Worm (Caenorhabditis elegans) whole organism, midembryonic: ENCODE measurements around the gene K06A4.7.

Source experiments
- T22C8.4 ChIP-seq: fragments of 200-800 bp; sonication (Bioruptor generic); IDR thresholded peaks from 2 replicates; pipeline ENCODE4 v1.3.6; 2022; ENCODE audit warnings: missing genetic modification characterization, missing compliant biosample characterization
- cog-1 ChIP-seq: sonication (generic microtip); optimal IDR thresholded peaks from 2 replicates; lab custom pipeline; 2016; ENCODE audit warnings: missing genetic modification characterization, missing compliant biosample characterization
- flt-1 ChIP-seq: fragments of 200-800 bp; sonication (Bioruptor generic); IDR thresholded peaks from 2 replicates; pipeline ENCODE4 v1.3.6; 2022; ENCODE audit warnings: missing genetic modification characterization, missing compliant biosample characterization
- klf-2 ChIP-seq: fragments of 200-800 bp; sonication (Bioruptor generic); conservative IDR thresholded peaks from 2 replicates; pipeline ENCODE4 v1.3.6; 2022; ENCODE audit warnings: missing genetic modification reagents, missing genetic modification characterization, missing compliant biosample characterization
- med-1 ChIP-seq: sonication (generic microtip); optimal IDR thresholded peaks from 2 replicates; lab custom pipeline; 2017; ENCODE audit warnings: missing genetic modification characterization, mild to moderate bottlenecking, missing compliant biosample characterization, antibody characterized with exemption, missing genetic modification reagents; ENCODE audit not compliant: insufficient read depth
- ref-1 ChIP-seq: fragments of 200-800 bp; sonication (Bioruptor generic); conservative IDR thresholded peaks from 2 replicates; pipeline ENCODE4 v1.3.6; 2022; ENCODE audit warnings: missing genetic modification reagents, missing genetic modification characterization, missing compliant biosample characterization
- tab-1 ChIP-seq: fragments of 200-800 bp; sonication (Bioruptor generic); IDR thresholded peaks from 2 replicates; pipeline ENCODE4 v1.3.6; 2022; ENCODE audit warnings: missing genetic modification characterization, missing compliant biosample characterization
- ztf-23 ChIP-seq: fragments of 200-800 bp; sonication (Bioruptor generic); IDR thresholded peaks from 2 replicates; pipeline ENCODE4 v1.3.6; 2022; ENCODE audit warnings: missing genetic modification reagents, missing genetic modification characterization, missing compliant biosample characterization
- ztf-29 ChIP-seq: fragments of 200-800 bp; sonication (Bioruptor generic); IDR thresholded peaks from 2 replicates; pipeline ENCODE4 v1.3.6; 2022; ENCODE audit warnings: missing genetic modification reagents, missing genetic modification characterization, missing compliant biosample characterization

Gene K06A4.7

DNA sequence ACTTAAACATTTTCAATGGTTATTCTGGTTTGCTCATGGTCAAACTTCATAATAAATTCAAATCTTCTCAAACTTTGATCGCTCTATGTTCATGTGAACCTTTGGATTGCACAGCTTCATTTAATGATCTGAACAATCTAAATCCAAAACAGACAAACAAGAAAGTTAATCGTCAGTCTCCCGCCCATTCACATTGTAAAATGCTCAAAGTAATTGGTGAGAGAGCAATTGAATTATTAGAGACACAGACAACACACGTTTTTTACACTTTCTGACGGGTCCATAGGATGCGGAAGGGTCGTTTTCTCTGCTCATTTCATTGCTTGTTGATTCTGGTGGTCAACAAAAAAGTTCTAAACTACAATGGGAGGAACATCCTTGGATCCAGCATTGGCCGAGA is 5.5 kb upstream of the K06A4.7 start, which contains the start of gene gsnl-1:
Gene gsnl-1, plus strand, starts transcription at position 301 of the 400 bp plus-strand sequence.
- TF ChIP-seq klf-2 (no peak), med-1 (GFP tag; lab: Kevin White, UChicago) (no peak), ref-1 (GFP tag; lab: Robert Waterston, UW) (no peak), flt-1 (GFP tag; lab: Robert Waterston, UW) (no peak), cog-1 (tag; lab: Kevin White, UChicago) (no peak), tab-1 (GFP tag; lab: Robert Waterston, UW) (no peak), ztf-29 (no peak), T22C8.4 (GFP tag; lab: Robert Waterston, UW) (no peak), ztf-23 (GFP tag; lab: Robert Waterston, UW) (no peak)

DNA sequence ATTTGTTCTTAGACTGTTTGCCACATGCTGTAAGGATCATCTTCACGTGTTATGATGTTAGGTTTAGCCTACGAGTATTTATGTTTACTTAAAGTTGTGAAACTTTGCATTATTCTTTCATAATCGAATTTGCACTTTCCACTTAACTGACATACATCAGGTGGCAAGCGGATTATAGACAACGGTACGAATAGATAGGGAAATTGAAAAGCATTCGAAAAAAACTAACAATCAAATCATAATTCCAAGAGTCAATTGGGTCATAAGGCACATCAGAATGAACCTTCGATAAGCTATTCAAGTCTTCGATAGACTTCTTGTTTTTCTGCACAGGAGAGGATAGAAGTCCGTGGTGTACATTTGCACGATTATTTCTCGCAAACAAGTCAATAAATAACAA is 1.2 kb upstream of the K06A4.7 start:
- TF ChIP-seq flt-1 (GFP tag; lab: Robert Waterston, UW) (no peak), T22C8.4 (GFP tag; lab: Robert Waterston, UW) (no peak), ref-1 (GFP tag; lab: Robert Waterston, UW) (no peak), klf-2 (no peak), cog-1 (tag; lab: Kevin White, UChicago) (no peak), ztf-29 (no peak), med-1 (GFP tag; lab: Kevin White, UChicago) (no peak), ztf-23 (GFP tag; lab: Robert Waterston, UW) (no peak), tab-1 (GFP tag; lab: Robert Waterston, UW) (no peak)

DNA sequence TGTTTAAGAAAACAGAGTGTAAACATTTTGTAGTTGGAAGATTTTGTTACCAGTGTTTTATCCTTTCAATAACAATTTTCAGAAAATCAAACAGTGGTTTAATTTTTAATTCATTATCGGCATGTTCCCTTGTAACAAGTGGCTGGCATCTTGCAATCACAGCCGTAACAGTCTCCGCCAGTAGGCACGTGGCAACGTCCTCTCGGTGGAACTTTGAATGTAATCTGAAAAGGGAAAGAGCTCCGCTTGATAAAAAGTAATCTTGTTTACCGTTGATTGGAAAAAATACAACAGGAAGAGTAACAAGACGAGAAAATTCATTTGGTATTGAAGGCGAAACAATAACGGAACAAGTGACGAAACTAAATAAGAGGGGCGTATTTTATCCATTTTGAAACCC is 1.9 kb downstream of the K06A4.7 start, which contains the start of gene K06A4.10:
Gene K06A4.10, minus strand, starts transcription at position 390 of the 400 bp plus-strand sequence.
- TF ChIP-seq cog-1 (tag; lab: Kevin White, UChicago), result no peak
- no peak for TF ChIP-seq ztf-23 (GFP tag; lab: Robert Waterston, UW)
- TF ChIP-seq tab-1 (GFP tag; lab: Robert Waterston, UW), result no peak
- TF ChIP-seq klf-2, result no peak
- TF ChIP-seq flt-1 (GFP tag; lab: Robert Waterston, UW), result no peak
- TF ChIP-seq ztf-29, result no peak
- TF ChIP-seq T22C8.4 (GFP tag; lab: Robert Waterston, UW), result no peak
- no peak for TF ChIP-seq med-1 (GFP tag; lab: Kevin White, UChicago)
- no peak for TF ChIP-seq ref-1 (GFP tag; lab: Robert Waterston, UW)

DNA sequence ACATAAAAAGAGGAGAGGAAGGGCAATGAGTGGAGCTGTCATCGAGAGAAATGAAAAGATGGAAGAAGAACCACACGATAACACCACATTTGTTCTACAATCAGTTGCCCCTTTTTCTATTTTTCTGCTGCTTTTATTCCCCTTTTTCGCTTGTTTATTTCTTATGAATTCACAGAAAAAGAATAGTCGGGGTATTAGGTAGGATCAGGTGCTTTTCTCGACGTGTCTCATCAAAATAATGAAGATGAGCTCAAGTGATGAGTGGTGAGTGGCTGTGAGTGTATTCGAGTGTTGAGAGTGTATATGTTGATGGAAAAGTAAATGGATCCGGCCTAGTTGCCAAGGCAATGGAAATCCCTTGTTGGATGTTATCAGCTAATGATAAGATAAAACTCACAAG is 5.8 kb downstream of the K06A4.7 start:
- no peak for TF ChIP-seq cog-1 (tag; lab: Kevin White, UChicago)

DNA sequence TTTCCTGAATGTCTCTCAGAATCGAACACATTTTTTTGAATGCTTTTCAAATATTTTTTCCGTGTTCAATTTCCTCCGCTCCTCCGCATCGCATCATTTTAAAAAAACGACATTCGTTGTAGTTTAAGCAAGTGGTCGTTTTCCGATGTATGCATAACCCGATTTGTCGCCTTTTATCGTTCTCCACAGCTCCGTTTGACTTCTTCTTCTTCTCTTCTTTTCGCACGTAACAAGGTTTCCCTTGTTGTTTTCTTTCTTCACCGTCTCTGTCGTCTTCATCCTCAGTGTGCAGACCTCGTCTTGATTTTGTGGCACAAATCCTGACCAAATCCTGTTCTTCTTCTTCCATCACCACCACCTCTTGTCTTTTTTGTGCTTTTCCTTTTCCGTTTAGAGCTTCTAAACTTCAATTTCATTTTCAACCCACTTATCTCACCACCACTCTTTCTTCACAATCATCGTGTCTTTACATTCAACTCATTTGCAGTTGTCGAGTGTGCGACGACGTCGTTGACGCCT is 7.5 kb downstream of the K06A4.7 start, which contains the start of gene K06A4.2:
Gene K06A4.2, plus strand, starts transcription at position 469 of the 519 bp plus-strand sequence.
- TF ChIP-seq med-1 (GFP tag; lab: Kevin White, UChicago), result no peak
- no peak for TF ChIP-seq flt-1 (GFP tag; lab: Robert Waterston, UW)
- TF ChIP-seq ref-1 (GFP tag; lab: Robert Waterston, UW), result no peak
- TF ChIP-seq tab-1 (GFP tag; lab: Robert Waterston, UW), result no peak
- TF ChIP-seq T22C8.4 (GFP tag; lab: Robert Waterston, UW), result no peak

DNA sequence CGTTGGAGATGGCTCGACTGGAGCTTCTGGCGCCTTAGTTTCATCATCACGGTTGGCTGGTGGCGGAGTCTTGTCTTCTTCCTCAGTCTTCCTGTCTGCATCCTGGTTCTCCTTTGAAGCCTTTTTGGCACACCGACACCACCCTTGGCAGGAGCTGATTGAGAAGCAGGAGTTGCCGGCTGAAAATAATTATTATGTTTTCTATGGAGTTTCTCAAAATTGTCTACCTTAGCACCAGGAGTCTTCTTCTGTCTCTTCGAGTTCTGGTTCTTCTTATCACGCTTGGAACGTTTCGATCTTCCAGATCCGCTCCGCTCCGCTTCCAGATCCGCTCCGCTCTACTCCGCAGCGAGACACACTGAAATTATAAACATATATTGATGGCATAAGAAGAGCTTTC is 10.7 kb downstream of the K06A4.7 start, which contains the start of gene K06A4.6:
Gene K06A4.6, minus strand, starts transcription at position 101 of the 400 bp plus-strand sequence.
- no peak for TF ChIP-seq klf-2
- no peak for TF ChIP-seq T22C8.4 (GFP tag; lab: Robert Waterston, UW)
- TF ChIP-seq ztf-23 (GFP tag; lab: Robert Waterston, UW), result no peak
- no peak for TF ChIP-seq ztf-29
- no peak for TF ChIP-seq tab-1 (GFP tag; lab: Robert Waterston, UW)
- TF ChIP-seq flt-1 (GFP tag; lab: Robert Waterston, UW), result no peak
- TF ChIP-seq med-1 (GFP tag; lab: Kevin White, UChicago), result no peak
- no peak for TF ChIP-seq ref-1 (GFP tag; lab: Robert Waterston, UW)
- TF ChIP-seq cog-1 (tag; lab: Kevin White, UChicago), result no peak

DNA sequence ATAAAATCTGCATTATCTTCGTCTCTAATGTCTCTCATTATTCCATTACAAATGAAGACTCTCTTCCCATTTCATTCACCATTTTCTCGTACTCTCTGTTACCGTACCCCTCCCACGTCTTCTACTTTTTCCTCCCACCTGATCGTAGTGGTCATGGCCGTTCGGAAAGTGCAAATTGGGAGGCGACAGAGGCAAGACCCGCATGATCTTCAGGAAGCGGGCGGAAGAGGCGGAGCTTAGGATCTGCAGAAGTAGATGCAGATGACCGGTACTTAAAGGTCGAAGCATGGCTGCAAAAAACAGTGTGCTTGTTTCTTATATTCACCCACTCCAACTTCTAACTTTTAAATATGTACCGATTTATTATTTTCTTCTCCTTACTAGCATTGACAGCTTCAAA is 13.4 kb downstream of the K06A4.7 start, which contains the start of gene nas-3:
Gene nas-3, plus strand, starts transcription at position 301 of the 400 bp plus-strand sequence.
- TF ChIP-seq ztf-23 (GFP tag; lab: Robert Waterston, UW) (no peak), ztf-29 (no peak), tab-1 (GFP tag; lab: Robert Waterston, UW) (no peak)

DNA sequence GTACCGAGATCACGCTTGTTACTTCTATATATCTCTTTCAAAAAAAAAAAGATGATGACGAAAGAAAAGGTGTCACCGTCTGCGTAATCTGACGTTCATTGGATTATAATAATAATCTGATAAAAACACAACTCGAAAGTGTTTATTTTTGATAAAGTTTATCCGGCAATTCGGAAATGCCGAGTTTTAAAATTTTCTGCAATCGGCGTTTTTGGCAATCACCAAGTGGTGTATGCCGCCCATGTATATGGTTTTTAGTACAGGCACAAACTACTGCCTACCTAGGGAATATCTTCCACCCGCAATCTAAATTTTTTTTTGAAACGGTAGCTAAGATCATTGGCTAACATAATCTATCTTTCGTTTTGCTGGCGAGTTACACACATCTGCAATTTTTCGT is 17.4 kb downstream of the K06A4.7 start:
- TF ChIP-seq med-1 (GFP tag; lab: Kevin White, UChicago) (no peak), klf-2 (no peak), ztf-29 (no peak), tab-1 (GFP tag; lab: Robert Waterston, UW) (no peak), flt-1 (GFP tag; lab: Robert Waterston, UW) (no peak), ref-1 (GFP tag; lab: Robert Waterston, UW) (no peak), T22C8.4 (GFP tag; lab: Robert Waterston, UW) (no peak), cog-1 (tag; lab: Kevin White, UChicago) (no peak), ztf-23 (GFP tag; lab: Robert Waterston, UW) (no peak)

DNA sequence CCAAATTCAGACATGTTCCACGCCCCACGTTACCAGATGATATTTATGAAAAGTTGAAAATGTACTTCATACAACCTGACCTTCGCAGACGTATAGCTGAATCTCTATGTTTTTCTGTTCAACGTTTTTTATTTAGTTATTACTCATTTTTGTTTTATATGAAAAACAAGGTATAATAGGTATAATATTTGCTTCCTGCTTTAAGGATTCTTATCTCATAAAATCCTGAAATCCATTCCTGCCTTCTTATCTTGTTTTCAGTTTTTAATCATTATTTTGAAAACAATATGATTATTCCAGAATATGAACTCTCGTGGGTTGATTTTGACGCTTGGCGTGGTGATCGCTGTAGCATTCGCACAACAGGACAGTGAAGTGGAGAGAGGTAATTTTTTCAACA is 19.6 kb downstream of the K06A4.7 start, which contains the start of gene flp-6:
Gene flp-6, plus strand, starts transcription at position 301 of the 400 bp plus-strand sequence.
- no peak for TF ChIP-seq ztf-29
- TF ChIP-seq cog-1 (tag; lab: Kevin White, UChicago), result no peak
- TF ChIP-seq flt-1 (GFP tag; lab: Robert Waterston, UW), result no peak
- TF ChIP-seq ztf-23 (GFP tag; lab: Robert Waterston, UW), result no peak
- no peak for TF ChIP-seq klf-2
- TF ChIP-seq ref-1 (GFP tag; lab: Robert Waterston, UW), result no peak

DNA sequence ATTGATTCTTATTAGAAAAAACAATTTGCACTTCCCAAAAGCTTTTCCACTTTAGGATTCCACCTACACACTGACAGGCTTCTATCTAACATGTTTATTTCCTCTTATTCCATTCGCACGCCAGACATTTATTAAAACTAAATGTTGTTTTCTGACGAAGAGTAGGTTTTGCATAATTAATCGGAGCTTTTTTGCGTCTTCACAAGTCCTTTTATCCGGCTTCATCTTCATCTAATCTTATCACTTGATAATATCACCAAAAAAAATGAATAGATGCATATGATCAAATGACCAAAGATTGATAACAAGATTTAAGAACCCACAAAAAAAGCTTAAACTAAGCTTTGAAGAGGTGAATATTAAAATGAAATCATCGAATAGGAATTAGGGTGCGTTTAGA is 25.8 kb downstream of the K06A4.7 start:
- no peak for TF ChIP-seq ztf-29
- TF ChIP-seq med-1 (GFP tag; lab: Kevin White, UChicago), result no peak
- no peak for TF ChIP-seq tab-1 (GFP tag; lab: Robert Waterston, UW)
- no peak for TF ChIP-seq flt-1 (GFP tag; lab: Robert Waterston, UW)
- no peak for TF ChIP-seq ztf-23 (GFP tag; lab: Robert Waterston, UW)
- no peak for TF ChIP-seq T22C8.4 (GFP tag; lab: Robert Waterston, UW)
- no peak for TF ChIP-seq ref-1 (GFP tag; lab: Robert Waterston, UW)
- no peak for TF ChIP-seq cog-1 (tag; lab: Kevin White, UChicago)
- TF ChIP-seq klf-2, result no peak
